Worm (Caenorhabditis elegans) whole organism, late embryonic: ENCODE results near the gene Y49A3A.3.

Source experiments
- C08G9.2 ChIP-seq: sonication (generic microtip); optimal IDR thresholded peaks from 2 replicates; lab custom pipeline; 2016; ENCODE audit warnings: mild to moderate bottlenecking, missing genetic modification characterization, moderate library complexity, missing compliant biosample characterization
- F13H6.1 ChIP-seq: sonication (generic microtip); optimal IDR thresholded peaks from 2 replicates; lab custom pipeline; 2016; ENCODE audit warnings: missing genetic modification characterization, missing compliant biosample characterization
- K09A11.1 ChIP-seq: sonication (generic microtip); optimal IDR thresholded peaks from 2 replicates; lab custom pipeline; 2017; ENCODE audit warnings: antibody characterized with exemption, mild to moderate bottlenecking, missing genetic modification characterization, missing compliant biosample characterization; ENCODE audit not compliant: insufficient read depth
- T23F11.4 ChIP-seq: fragments of 200-800 bp; sonication (Bioruptor generic); optimal IDR thresholded peaks from 2 replicates; lab custom pipeline; 2018; ENCODE audit warnings: mild to moderate bottlenecking, missing genetic modification characterization, missing compliant biosample characterization
- ama-1 ChIP-seq: fragments of 150-350 bp; optimal IDR thresholded peaks from 2 replicates; lab custom pipeline; 2014
- ceh-14 ChIP-seq: sonication (generic microtip); optimal IDR thresholded peaks from 2 replicates; lab custom pipeline; 2016; ENCODE audit warnings: missing genotype, missing genetic modification characterization, missing compliant biosample characterization
- ceh-18 ChIP-seq: sonication (generic microtip); optimal IDR thresholded peaks from 2 replicates; lab custom pipeline; 2016; ENCODE audit warnings: missing genetic modification characterization, missing compliant biosample characterization
- ceh-2 ChIP-seq: sonication (generic microtip); optimal IDR thresholded peaks from 2 replicates; lab custom pipeline; 2016; ENCODE audit warnings: missing genotype, missing genetic modification characterization, missing compliant biosample characterization
- ceh-30 ChIP-seq: fragments of 150-350 bp; optimal IDR thresholded peaks from 2 replicates; lab custom pipeline; 2014; ENCODE audit warnings: missing biosample characterization, missing genetic modification characterization
- ceh-31 ChIP-seq: sonication (generic microtip); optimal IDR thresholded peaks from 2 replicates; lab custom pipeline; 2016; ENCODE audit warnings: missing genetic modification characterization, missing compliant biosample characterization
- ceh-34 ChIP-seq: sonication (generic microtip); optimal IDR thresholded peaks from 2 replicates; lab custom pipeline; 2016; ENCODE audit warnings: mild to moderate bottlenecking, missing genetic modification characterization, missing compliant biosample characterization
- ceh-45 ChIP-seq: fragments of 200-800 bp; sonication (Bioruptor generic); IDR thresholded peaks from 2 replicates; pipeline ENCODE4 v1.3.6; 2022; ENCODE audit warnings: missing genetic modification reagents, missing genetic modification characterization, missing compliant biosample characterization
- ceh-6 ChIP-seq: fragments of 200-800 bp; sonication (Bioruptor generic); optimal IDR thresholded peaks from 2 replicates; lab custom pipeline; 2018; ENCODE audit warnings: mild to moderate bottlenecking, missing genetic modification characterization, missing compliant biosample characterization
- ceh-9 ChIP-seq: sonication (generic microtip); optimal IDR thresholded peaks from 2 replicates; lab custom pipeline; 2016; ENCODE audit warnings: mild to moderate bottlenecking, missing genetic modification characterization, inconsistent platforms, missing compliant biosample characterization
- che-1 ChIP-seq: sonication (generic microtip); optimal IDR thresholded peaks from 2 replicates; lab custom pipeline; 2016; ENCODE audit warnings: mild to moderate bottlenecking, missing genetic modification characterization, missing compliant biosample characterization
- dmd-4 ChIP-seq: sonication (generic microtip); optimal IDR thresholded peaks from 2 replicates; lab custom pipeline; 2016; ENCODE audit warnings: borderline replicate concordance, missing genetic modification characterization, missing compliant biosample characterization
- dve-1 ChIP-seq: sonication (generic microtip); optimal IDR thresholded peaks from 2 replicates; lab custom pipeline; 2017; ENCODE audit warnings: antibody characterized with exemption, mild to moderate bottlenecking, missing genetic modification characterization, missing compliant biosample characterization
- elt-4 ChIP-seq: sonication (generic microtip); optimal IDR thresholded peaks from 2 replicates; lab custom pipeline; 2016; ENCODE audit warnings: missing genetic modification characterization, missing compliant biosample characterization
- ets-4 ChIP-seq: sonication (generic microtip); optimal IDR thresholded peaks from 2 replicates; lab custom pipeline; 2016; ENCODE audit warnings: missing genetic modification characterization, missing compliant biosample characterization
- eyg-1 ChIP-seq: sonication (generic microtip); optimal IDR thresholded peaks from 2 replicates; lab custom pipeline; 2016; ENCODE audit warnings: missing genotype, missing genetic modification characterization, missing compliant biosample characterization
- fkh-10 ChIP-seq: fragments of 150-350 bp; optimal IDR thresholded peaks from 2 replicates; lab custom pipeline; 2014; ENCODE audit warnings: missing biosample characterization, missing genetic modification reagents, missing genetic modification characterization
- fkh-6 ChIP-seq: sonication (generic microtip); optimal IDR thresholded peaks from 2 replicates; lab custom pipeline; 2016; ENCODE audit warnings: missing genetic modification characterization, missing compliant biosample characterization
- gmeb-2 ChIP-seq: sonication (generic microtip); optimal IDR thresholded peaks from 2 replicates; lab custom pipeline; 2016; ENCODE audit warnings: missing genetic modification characterization, inconsistent platforms, missing compliant biosample characterization
- hlh-15 ChIP-seq: sonication (generic microtip); optimal IDR thresholded peaks from 2 replicates; lab custom pipeline; 2016; ENCODE audit warnings: missing genetic modification characterization, missing compliant biosample characterization
- hlh-6 ChIP-seq: sonication (generic microtip); optimal IDR thresholded peaks from 2 replicates; lab custom pipeline; 2016; ENCODE audit warnings: missing genotype, missing genetic modification characterization, missing compliant biosample characterization
- hlh-8 ChIP-seq: sonication (generic microtip); optimal IDR thresholded peaks from 2 replicates; lab custom pipeline; 2016; ENCODE audit warnings: missing genotype, missing genetic modification characterization, missing compliant biosample characterization
- lin-11 ChIP-seq: fragments of 200-800 bp; sonication (Bioruptor generic); optimal IDR thresholded peaks from 2 replicates; lab custom pipeline; 2018; ENCODE audit warnings: mild to moderate bottlenecking, missing genetic modification characterization, missing compliant biosample characterization
- madf-2 ChIP-seq: sonication (generic microtip); optimal IDR thresholded peaks from 2 replicates; lab custom pipeline; 2017; ENCODE audit warnings: missing genetic modification characterization, missing compliant biosample characterization
- nfya-1 ChIP-seq: sonication (generic microtip); optimal IDR thresholded peaks from 2 replicates; lab custom pipeline; 2017; ENCODE audit warnings: missing genetic modification characterization, mild to moderate bottlenecking, missing compliant biosample characterization, antibody characterized with exemption, moderate library complexity
- nhr-11 ChIP-seq: fragments of 150-350 bp; optimal IDR thresholded peaks from 2 replicates; lab custom pipeline; 2014; ENCODE audit warnings: missing biosample characterization, missing genetic modification characterization
- pha-2 ChIP-seq: sonication (generic microtip); optimal IDR thresholded peaks from 2 replicates; lab custom pipeline; 2017; ENCODE audit warnings: mild to moderate bottlenecking, missing genetic modification characterization, missing compliant biosample characterization
- pqm-1 ChIP-seq: sonication (generic microtip); optimal IDR thresholded peaks from 2 replicates; lab custom pipeline; 2016; ENCODE audit warnings: missing genetic modification characterization, missing compliant biosample characterization
- pros-1 ChIP-seq: fragments of 150-350 bp; optimal IDR thresholded peaks from 2 replicates; lab custom pipeline; 2014; ENCODE audit warnings: missing biosample characterization, missing genetic modification reagents, missing genetic modification characterization
- ref-2 ChIP-seq: sonication (generic microtip); optimal IDR thresholded peaks from 2 replicates; lab custom pipeline; 2016; ENCODE audit warnings: missing genetic modification characterization, missing compliant biosample characterization
- rnt-1 ChIP-seq: sonication (generic microtip); optimal IDR thresholded peaks from 2 replicates; lab custom pipeline; 2016; ENCODE audit warnings: missing genetic modification characterization, missing compliant biosample characterization
- sdc-2 ChIP-seq: sonication (generic microtip); optimal IDR thresholded peaks from 2 replicates; lab custom pipeline; 2016; ENCODE audit warnings: missing genotype, missing genetic modification characterization, missing compliant biosample characterization
- sox-4 ChIP-seq: sonication (generic microtip); optimal IDR thresholded peaks from 2 replicates; lab custom pipeline; 2017; ENCODE audit warnings: mild to moderate bottlenecking, missing genetic modification characterization, inconsistent platforms, missing compliant biosample characterization
- syd-9 ChIP-seq: sonication (generic microtip); optimal IDR thresholded peaks from 2 replicates; lab custom pipeline; 2016; ENCODE audit warnings: mild to moderate bottlenecking, missing genetic modification characterization, moderate library complexity, missing compliant biosample characterization
- tbx-2 ChIP-seq: sonication (generic microtip); optimal IDR thresholded peaks from 2 replicates; lab custom pipeline; 2016; ENCODE audit warnings: missing genetic modification characterization, missing compliant biosample characterization
- unc-42 ChIP-seq: sonication (generic microtip); optimal IDR thresholded peaks from 2 replicates; lab custom pipeline; 2016; ENCODE audit warnings: missing genotype, missing genetic modification characterization, missing compliant biosample characterization
- unc-55 ChIP-seq: sonication (generic microtip); optimal IDR thresholded peaks from 2 replicates; lab custom pipeline; 2017; ENCODE audit warnings: missing biosample characterization, missing genetic modification reagents, missing genetic modification characterization
- ztf-16 ChIP-seq: sonication (generic microtip); optimal IDR thresholded peaks from 2 replicates; lab custom pipeline; 2017; ENCODE audit warnings: missing genetic modification characterization, missing compliant biosample characterization

The Y49A3A.3 gene

ce11 chrV:14350498-14350897 is 3.7 kb upstream of the Y49A3A.3 start:
- TF ChIP-seq K09A11.1 (tag; lab: Kevin White, UChicago) (no peak), pros-1 (tag; lab: Kevin White, UChicago) (no peak), eyg-1 (tag; lab: Kevin White, UChicago) (no peak), ceh-31 (tag; lab: Kevin White, UChicago) (no peak), unc-55 (GFP tag; lab: Kevin White, UChicago) (no peak), ztf-16 (no peak), dmd-4 (tag; lab: Kevin White, UChicago) (no peak)

- TF ChIP-seq ama-1 (lab: Kevin White, UChicago) (no peak), hlh-8 (tag; lab: Kevin White, UChicago) (peak; percentile 11), sdc-2 (tag; lab: Kevin White, UChicago) (peak; percentile 3), dmd-4 (tag; lab: Kevin White, UChicago) (no peak), ceh-34 (tag; lab: Kevin White, UChicago) (peak; percentile 43), ceh-2 (peak; percentile 7), eyg-1 (tag; lab: Kevin White, UChicago) (no peak), ceh-30 (no peak), hlh-6 (tag; lab: Kevin White, UChicago) (peak; percentile 41), che-1 (tag; lab: Kevin White, UChicago) (no peak), nhr-11 (tag; lab: Kevin White, UChicago) (no peak), ceh-9 (tag; lab: Kevin White, UChicago) (no peak), F13H6.1 (tag; lab: Kevin White, UChicago) (peak; percentile 3), C08G9.2 (tag; lab: Kevin White, UChicago) (peak; percentile 64), ets-4 (tag; lab: Kevin White, UChicago) (peak; percentile 38), T23F11.4 (GFP tag; lab: Kevin White, UChicago) (no peak), lin-11 (no peak), ref-2 (tag; lab: Kevin White, UChicago) (peak; percentile 54), pros-1 (tag; lab: Kevin White, UChicago) (peak; percentile 58), unc-42 (tag; lab: Kevin White, UChicago) (peak; percentile 72), ceh-14 (tag; lab: Kevin White, UChicago) (peak; percentile 55), fkh-6 (tag; lab: Kevin White, UChicago) (peak; percentile 53), ceh-6 (GFP tag; lab: Kevin White, UChicago) (no peak), ceh-31 (tag; lab: Kevin White, UChicago) (peak; percentile 78), K09A11.1 (tag; lab: Kevin White, UChicago) (no peak), fkh-10 (GFP tag; lab: Kevin White, UChicago) (peak; percentile 14), hlh-15 (tag; lab: Kevin White, UChicago) (no peak), madf-2 (tag; lab: Kevin White, UChicago) (peak; percentile 0), tbx-2 (tag; lab: Kevin White, UChicago) (peak; percentile 75), ceh-18 (tag; lab: Kevin White, UChicago) (peak; percentile 79), nfya-1 (peak; percentile 62), sox-4 (tag; lab: Kevin White, UChicago) (no peak), syd-9 (tag; lab: Kevin White, UChicago) (peak; percentile 24), rnt-1 (peak; percentile 60), dve-1 (tag; lab: Kevin White, UChicago) (peak; percentile 22), pqm-1 (tag; lab: Kevin White, UChicago) (peak; percentile 15)
- TF ChIP-seq, all 69 proteins: peak for 23
These were observed 3.3 kb upstream of the Y49A3A.3 start for ce11 chrV:14350949-14351348.

ce11 chrV:14351629-14352028 is 2.6 kb upstream of the Y49A3A.3 start, which contains the start of gene vha-13:
vha-13 (plus strand) TSS chrV:14351709.
- TF ChIP-seq elt-4 (no peak), tbx-2 (tag; lab: Kevin White, UChicago) (no peak), ceh-45 (GFP tag; lab: Robert Waterston, UW) (no peak), sdc-2 (tag; lab: Kevin White, UChicago) (no peak), ceh-6 (GFP tag; lab: Kevin White, UChicago) (no peak), gmeb-2 (no peak), rnt-1 (no peak), F13H6.1 (tag; lab: Kevin White, UChicago) (no peak), pha-2 (tag; lab: Kevin White, UChicago) (no peak), dve-1 (tag; lab: Kevin White, UChicago) (no peak)
